Worm (Caenorhabditis elegans): ENCODE data around the gene T27C5.10.

- TF ChIP-seq T23F11.4 (GFP tag; optimal IDR thresholded peaks at IDR 0.05) (no peak), K02D7.2 (tag; optimal IDR thresholded peaks at IDR 0.05) (no peak), sox-4 (tag; optimal IDR thresholded peaks at IDR 0.05) (no peak), tbx-2 (tag; optimal IDR thresholded peaks at IDR 0.05) (no peak), C38D4.7 (GFP tag; optimal IDR thresholded peaks at IDR 0.05) (no peak), pqm-1 (tag; optimal IDR thresholded peaks at IDR 0.05) (no peak), ets-4 (tag; optimal IDR thresholded peaks at IDR 0.05) (no peak), elt-2 (tag; optimal IDR thresholded peaks at IDR 0.05) (no peak), fkh-10 (GFP tag; optimal IDR thresholded peaks at IDR 0.05) (no peak), pha-4 (tag; optimal IDR thresholded peaks at IDR 0.05) (no peak), F13H6.1 (tag; optimal IDR thresholded peaks at IDR 0.05) (no peak), ceh-2 (tag; optimal IDR thresholded peaks at IDR 0.05) (no peak)
Observed at ce11 chrV:17438317-17438716, 8.4 kb upstream of the T27C5.10 start, which contains the start of gene srsx-2.

Data from whole organism, late embryonic.